Fruit fly (Drosophila melanogaster) whole organism, wandering third instar larva: ENCODE data around the gene CG11168.

ENCODE experiments used
- Abd-B ChIP-seq: fragments of >200 bp; optimal IDR thresholded peaks from 2 replicates; lab custom pipeline; 2017; ENCODE audit warnings: missing biosample characterization, missing genetic modification characterization
- CG32264 ChIP-seq: fragments of 200-800 bp; sonication (Bioruptor generic); optimal IDR thresholded peaks from 2 replicates; lab custom pipeline; 2016; ENCODE audit warnings: missing biosample characterization, missing genetic modification characterization
- CrebA ChIP-seq: fragments of 200-800 bp; sonication (Bioruptor generic); optimal IDR thresholded peaks from 2 replicates; lab custom pipeline; 2016; ENCODE audit warnings: missing biosample characterization, mild to moderate bottlenecking, missing genetic modification characterization, borderline replicate concordance
- Dfd ChIP-seq: fragments of >200 bp; optimal IDR thresholded peaks from 2 replicates; lab custom pipeline; 2017; ENCODE audit warnings: missing biosample characterization, missing genetic modification characterization
- Dif ChIP-seq: fragments of 200-275, 200-300 bp; sonication (Bioruptor generic); optimal IDR thresholded peaks from 2 replicates; lab custom pipeline; 2018; ENCODE audit warnings: missing biosample characterization, missing genetic modification characterization; ENCODE audit not compliant: partially characterized antibody
- GATAd ChIP-seq: sonication (Bioruptor generic); optimal IDR thresholded peaks from 2 replicates; lab custom pipeline; 2016; ENCODE audit warnings: missing biosample characterization, missing genetic modification characterization
- HLH106 ChIP-seq: fragments of 200-800 bp; optimal IDR thresholded peaks from 3 replicates; lab custom pipeline; 2019; ENCODE audit warnings: missing biosample characterization, mild to moderate bottlenecking, missing genetic modification characterization, moderate library complexity
- Hnf4 ChIP-seq: fragments of 200-800 bp; sonication (Bioruptor generic); optimal IDR thresholded peaks from 2 replicates; lab custom pipeline; 2016; ENCODE audit warnings: missing biosample characterization, mild to moderate bottlenecking, missing genetic modification characterization
- Hr78 ChIP-seq: fragments of >200 bp; optimal IDR thresholded peaks from 2 replicates; lab custom pipeline; 2017; ENCODE audit warnings: missing biosample characterization, missing genetic modification characterization
- Hr83 ChIP-seq: fragments of 200-300 bp; sonication (Bioruptor generic); optimal IDR thresholded peaks from 2 replicates; lab custom pipeline; 2016; ENCODE audit warnings: missing biosample characterization, mild to moderate bottlenecking, missing genetic modification characterization, moderate library complexity; ENCODE audit not compliant: poor library complexity, severe bottlenecking
- Jra ChIP-seq: sonication (Bioruptor generic); optimal IDR thresholded peaks from 2 replicates; lab custom pipeline; 2016; ENCODE audit warnings: missing biosample characterization, missing genetic modification characterization
- OdsH ChIP-seq: fragments of 200-800 bp; sonication (Bioruptor generic); optimal IDR thresholded peaks from 2 replicates; lab custom pipeline; 2016; ENCODE audit warnings: missing biosample characterization, mild to moderate bottlenecking, missing genetic modification characterization
- Rel ChIP-seq, 2 experiments: fragments of 200-800 bp; sonication (Bioruptor generic) in 1 of 2; optimal IDR thresholded peaks; 2 replicates in 1 of 2; 3 replicates in 1 of 2; lab custom pipeline; 2016 to 2019; ENCODE audit warnings: mild to moderate bottlenecking in 2 of 2, missing biosample characterization in 2 of 2, missing genetic modification characterization in 2 of 2, moderate library complexity in 1 of 2
- Vsx2 ChIP-seq: fragments of 200-300, 225-300 bp; sonication (Bioruptor generic); optimal IDR thresholded peaks from 2 replicates; lab custom pipeline; 2018; ENCODE audit warnings: missing biosample characterization, missing genetic modification characterization; ENCODE audit not compliant: partially characterized antibody
- br ChIP-seq: fragments of 200-800 bp; sonication (Bioruptor generic); optimal IDR thresholded peaks from 2 replicates; lab custom pipeline; 2016; ENCODE audit warnings: missing biosample characterization, missing genetic modification characterization
- brk ChIP-seq: fragments of 200-800 bp; sonication (Bioruptor generic); optimal IDR thresholded peaks from 2 replicates; lab custom pipeline; 2016; ENCODE audit warnings: missing biosample characterization, mild to moderate bottlenecking, missing genetic modification characterization
- dl ChIP-seq, 2 experiments: fragments of 175-275, 200-275 bp in 1 of 2; fragments of 200-275 bp in 1 of 2; sonication (Bioruptor generic); optimal IDR thresholded peaks; lab custom pipeline; 2018; ENCODE audit warnings: mild to moderate bottlenecking in 2 of 2, missing biosample characterization in 2 of 2, missing genetic modification characterization in 2 of 2, moderate library complexity in 2 of 2; ENCODE audit not compliant: partially characterized antibody in 2 of 2, insufficient read depth in 1 of 2
- dmrt93B ChIP-seq: fragments of 200-800 bp; sonication (Bioruptor generic); optimal IDR thresholded peaks from 2 replicates; lab custom pipeline; 2018; ENCODE audit warnings: missing biosample characterization, mild to moderate bottlenecking, missing genetic modification characterization
- dsf ChIP-seq: sonication (Bioruptor generic); optimal IDR thresholded peaks from 2 replicates; lab custom pipeline; 2016; ENCODE audit warnings: missing biosample characterization, missing genetic modification characterization, borderline replicate concordance
- ey ChIP-seq: fragments of 200-800 bp; sonication (Bioruptor generic); optimal IDR thresholded peaks from 2 replicates; lab custom pipeline; 2016; ENCODE audit warnings: missing biosample characterization, missing genetic modification characterization
- foxo ChIP-seq, 2 experiments: fragments of 200-800 bp; sonication (Bioruptor generic); optimal IDR thresholded peaks; 2 replicates in 1 of 2; 3 replicates in 1 of 2; lab custom pipeline; 2016 to 2017; ENCODE audit warnings: missing biosample characterization in 2 of 2, missing genetic modification characterization in 2 of 2
- fru ChIP-seq: fragments of 200-800 bp; sonication (Bioruptor generic); optimal IDR thresholded peaks from 3 replicates; lab custom pipeline; 2016; ENCODE audit warnings: missing biosample characterization, mild to moderate bottlenecking, missing genetic modification characterization
- h ChIP-seq: fragments of 200-800 bp; sonication (Bioruptor generic); optimal IDR thresholded peaks from 3 replicates; lab custom pipeline; 2016; ENCODE audit warnings: missing biosample characterization, mild to moderate bottlenecking, missing genetic modification characterization
- jim ChIP-seq: fragments of 175-275, 200-325 bp; sonication (Bioruptor generic); optimal IDR thresholded peaks from 2 replicates; lab custom pipeline; 2016; ENCODE audit warnings: missing biosample characterization, mild to moderate bottlenecking, missing genetic modification characterization
- lola ChIP-seq: fragments of >200 bp; optimal IDR thresholded peaks from 2 replicates; lab custom pipeline; 2017; ENCODE audit warnings: missing biosample characterization, missing genetic modification characterization
- pan ChIP-seq: fragments of >200 bp; optimal IDR thresholded peaks from 2 replicates; lab custom pipeline; 2017
- psq ChIP-seq: fragments of 200-800 bp; sonication (Bioruptor generic); optimal IDR thresholded peaks from 3 replicates; lab custom pipeline; 2017; ENCODE audit warnings: missing biosample characterization, mild to moderate bottlenecking, missing genetic modification characterization, moderate library complexity
- rgr ChIP-seq: fragments of 200-800 bp; sonication (Bioruptor generic); optimal IDR thresholded peaks from 3 replicates; lab custom pipeline; 2016; ENCODE audit warnings: missing biosample characterization, mild to moderate bottlenecking, missing genetic modification characterization
- sage ChIP-seq: fragments of 200-800 bp; sonication (Bioruptor generic); optimal IDR thresholded peaks from 2 replicates; lab custom pipeline; 2016; ENCODE audit warnings: missing biosample characterization, mild to moderate bottlenecking, missing genetic modification characterization
- sv ChIP-seq: fragments of 200-800 bp; sonication (Bioruptor generic); optimal IDR thresholded peaks from 3 replicates; lab custom pipeline; 2016; ENCODE audit warnings: missing biosample characterization, missing genetic modification characterization
- tai ChIP-seq: sonication (Bioruptor generic); optimal IDR thresholded peaks from 2 replicates; lab custom pipeline; 2016; ENCODE audit warnings: missing biosample characterization, missing genetic modification characterization
- woc ChIP-seq: sonication (Bioruptor generic); optimal IDR thresholded peaks from 2 replicates; lab custom pipeline; 2016; ENCODE audit warnings: missing biosample characterization, mild to moderate bottlenecking, missing genetic modification characterization

CG11168 gene

DNA sequence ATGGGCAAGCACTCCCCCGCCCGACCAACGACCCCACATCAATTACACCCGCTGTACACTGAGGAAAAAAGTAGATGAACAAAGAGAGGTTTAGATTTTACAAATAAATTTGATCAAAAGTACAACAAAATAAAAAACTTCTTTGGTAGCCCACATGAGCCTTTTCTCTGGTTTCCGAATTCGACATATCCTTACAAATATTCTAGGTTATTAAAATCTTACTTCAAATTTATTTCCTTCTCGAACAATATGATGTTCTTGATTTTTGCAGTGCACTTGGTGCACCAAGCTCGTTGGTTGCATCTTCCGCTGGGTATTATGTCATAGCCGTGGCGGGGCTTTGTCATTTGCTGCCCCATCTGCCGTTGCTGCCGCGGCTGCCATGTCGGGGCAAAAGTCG lies 11.3 kb upstream of the CG11168 start:
- no peak for TF ChIP-seq GATAd
- no peak for TF ChIP-seq Hr78 (GFP tag; lab: Kevin White, UChicago)
- no peak for TF ChIP-seq h (GFP tag; lab: Kevin White, UChicago)
- TF ChIP-seq OdsH, result no peak
- no peak for TF ChIP-seq CG32264
- TF ChIP-seq dmrt93B, result no peak
- no peak for TF ChIP-seq foxo (GFP tag; optimal IDR thresholded peaks at IDR 0.05; lab: Kevin White, UChicago)
- TF ChIP-seq tai, result no peak
- TF ChIP-seq rgr (GFP tag; lab: Kevin White, UChicago), result no peak
- no peak for TF ChIP-seq Dfd
- TF ChIP-seq Dif (GFP tag; lab: Kevin White, UChicago), result no peak
- TF ChIP-seq Hr83 (GFP tag; lab: Kevin White, UChicago), result no peak
- no peak for TF ChIP-seq Hnf4 (GFP tag; lab: Kevin White, UChicago)
- TF ChIP-seq ey (GFP tag; lab: Kevin White, UChicago), result no peak
- no peak for TF ChIP-seq Abd-B (GFP tag; lab: Kevin White, UChicago)
- no peak for TF ChIP-seq psq (GFP tag; lab: Kevin White, UChicago)
- TF ChIP-seq HLH106 (tag; lab: Kevin White, UChicago), result no peak
- TF ChIP-seq, all 38 proteins: peak for 0

DNA sequence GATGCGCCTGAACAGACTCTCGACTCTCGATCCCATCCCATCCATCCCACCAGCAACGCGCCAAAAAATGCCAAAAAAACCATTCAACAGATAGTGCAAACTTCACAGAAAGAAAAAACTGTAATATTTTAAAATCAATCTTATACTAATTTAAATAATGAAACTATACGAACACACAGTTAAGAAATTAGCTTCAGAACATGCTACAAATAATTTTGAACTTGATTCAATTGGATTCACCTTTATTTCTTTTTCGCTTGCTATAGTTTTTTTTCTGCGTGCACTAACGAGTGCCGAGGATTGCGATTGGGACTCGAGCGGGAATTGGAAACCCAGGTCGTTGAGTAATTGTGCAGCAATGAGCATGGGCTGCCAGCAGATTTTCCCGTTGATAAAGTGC lies 9.9 kb upstream of the CG11168 start:
- no peak for TF ChIP-seq Hr78 (GFP tag; lab: Kevin White, UChicago)
- no peak for TF ChIP-seq ey (GFP tag; lab: Kevin White, UChicago)
- no peak for TF ChIP-seq Jra (GFP tag; lab: Kevin White, UChicago)
- TF ChIP-seq psq (GFP tag; lab: Kevin White, UChicago), result no peak
- no peak for TF ChIP-seq Abd-B (GFP tag; lab: Kevin White, UChicago)
- no peak for TF ChIP-seq brk (GFP tag; lab: Kevin White, UChicago)
- TF ChIP-seq CrebA (GFP tag; lab: Kevin White, UChicago), result no peak
- TF ChIP-seq Hnf4 (GFP tag; lab: Kevin White, UChicago), result no peak
- no peak for TF ChIP-seq OdsH
- TF ChIP-seq lola (GFP tag; lab: Kevin White, UChicago), result no peak
- no peak for TF ChIP-seq fru
- no peak for TF ChIP-seq HLH106 (tag; lab: Kevin White, UChicago)
- TF ChIP-seq GATAd, result no peak

- TF ChIP-seq ey (GFP tag; lab: Kevin White, UChicago) (no peak), rgr (GFP tag; lab: Kevin White, UChicago) (no peak), Rel (GFP tag; optimal IDR thresholded peaks at IDR 0.05; lab: Kevin White, UChicago) (no peak), Rel (tag; optimal IDR thresholded peaks at IDR 0.05; lab: Kevin White, UChicago) (no peak), h (GFP tag; lab: Kevin White, UChicago) (no peak), br (no peak), fru (no peak), sage (GFP tag; lab: Kevin White, UChicago) (no peak), dmrt93B (no peak), woc (GFP tag; lab: Kevin White, UChicago) (no peak), dsf (GFP tag; lab: Kevin White, UChicago) (no peak), pan (no peak), jim (GFP tag; lab: Kevin White, UChicago) (no peak), Vsx2 (GFP tag; lab: Kevin White, UChicago) (no peak), CG32264 (no peak), foxo (GFP tag; optimal IDR thresholded peaks at IDR 0.05; lab: Kevin White, UChicago) (no peak), sv (GFP tag; lab: Kevin White, UChicago) (no peak)
Measured at dm6 chr3R:24910097-24910496, 7.8 kb upstream of the CG11168 start.

DNA sequence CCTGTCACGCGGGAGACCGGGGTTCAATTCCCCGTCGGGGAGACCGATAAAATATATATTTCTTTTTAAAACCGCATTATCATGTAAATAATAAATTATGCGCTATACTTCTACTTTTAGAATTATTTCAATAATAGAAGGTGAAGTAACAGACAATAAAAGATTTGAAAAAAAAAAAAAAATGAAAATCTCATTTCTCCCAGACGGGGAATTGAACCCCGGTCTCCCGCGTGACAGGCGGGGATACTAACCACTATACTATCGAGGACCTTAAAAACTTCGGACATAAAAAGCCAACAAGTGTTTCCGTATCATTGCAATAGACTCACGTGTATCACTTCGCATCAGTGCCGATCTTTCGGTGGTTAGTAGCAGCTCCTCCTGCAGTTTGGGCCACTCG lies 3.0 kb upstream of the CG11168 start:
- TF ChIP-seq dsf (GFP tag; lab: Kevin White, UChicago) (no peak), foxo (GFP tag; optimal IDR thresholded peaks at IDR 0.05; lab: Kevin White, UChicago) (no peak), HLH106 (tag; lab: Kevin White, UChicago) (no peak), rgr (GFP tag; lab: Kevin White, UChicago) (no peak), Hnf4 (GFP tag; lab: Kevin White, UChicago) (no peak), Dif (GFP tag; lab: Kevin White, UChicago) (no peak), dl (GFP tag; optimal IDR thresholded peaks at IDR 0.05; lab: Kevin White, UChicago; ENCODE audit: insufficient read depth in 1 of 2, partially characterized antibody in 2 of 2) (no peak), Jra (GFP tag; lab: Kevin White, UChicago) (no peak), GATAd (no peak)
